Worm (Caenorhabditis elegans) whole organism, mixed stage, embryonic: Measurements from ENCODE around the gene Y54G2A.40.
A peak's percentile ranks its signal among the peaks of the same experiment; 100 is the strongest.

Experiments used
- bed-3 ChIP-seq: fragments of 200-800 bp; sonication (Bioruptor generic); optimal IDR thresholded peaks from 3 replicates; lab custom pipeline; 2018; ENCODE audit warnings: mild to moderate bottlenecking, missing genetic modification characterization, moderate library complexity, missing compliant biosample characterization
- blmp-1 ChIP-seq: fragments of 150-350 bp; optimal IDR thresholded peaks from 2 replicates; lab custom pipeline; 2014; ENCODE audit warnings: missing biosample characterization, missing genetic modification characterization
- ceh-39 ChIP-seq: fragments of 150-350 bp; optimal IDR thresholded peaks from 2 replicates; lab custom pipeline; 2014; ENCODE audit warnings: missing biosample characterization, missing genetic modification characterization
- ceh-43 ChIP-seq: fragments of 200-800 bp; sonication (Bioruptor generic); optimal IDR thresholded peaks from 2 replicates; lab custom pipeline; 2018; ENCODE audit warnings: mild to moderate bottlenecking, missing genetic modification characterization, moderate library complexity, missing compliant biosample characterization
- ceh-83 ChIP-seq: fragments of 200-800 bp; sonication (Bioruptor generic); optimal IDR thresholded peaks from 2 replicates; lab custom pipeline; 2018; ENCODE audit warnings: mild to moderate bottlenecking, missing genetic modification characterization, missing compliant biosample characterization
- ces-1 ChIP-seq: fragments of 150-350 bp; optimal IDR thresholded peaks from 2 replicates; lab custom pipeline; 2014; ENCODE audit warnings: missing biosample characterization, missing genetic modification reagents, missing genetic modification characterization
- cnd-1 ChIP-seq: fragments of 200-800 bp; sonication (Bioruptor generic); optimal IDR thresholded peaks from 2 replicates; lab custom pipeline; 2018; ENCODE audit warnings: mild to moderate bottlenecking, missing genetic modification characterization, missing compliant biosample characterization
- drap-1 ChIP-seq: fragments of 200-800 bp; sonication (Bioruptor generic); optimal IDR thresholded peaks from 3 replicates; lab custom pipeline; 2018; ENCODE audit warnings: mild to moderate bottlenecking, missing genetic modification characterization, missing compliant biosample characterization
- elt-1 ChIP-seq: sonication (generic microtip); optimal IDR thresholded peaks from 2 replicates; lab custom pipeline; 2017; ENCODE audit warnings: missing genetic modification characterization, mild to moderate bottlenecking, missing compliant biosample characterization, antibody characterized with exemption, moderate library complexity, borderline replicate concordance; ENCODE audit not compliant: insufficient read depth
- elt-3 ChIP-seq: fragments of 150-350 bp; optimal IDR thresholded peaks from 2 replicates; lab custom pipeline; 2014; ENCODE audit warnings: missing biosample characterization, missing genetic modification characterization
- ham-2 ChIP-seq: fragments of 200-800 bp; sonication (Bioruptor generic); optimal IDR thresholded peaks from 2 replicates; lab custom pipeline; 2018; ENCODE audit warnings: mild to moderate bottlenecking, missing genetic modification characterization, missing compliant biosample characterization
- hlh-1 ChIP-seq: fragments of 150-350 bp; optimal IDR thresholded peaks from 2 replicates; lab custom pipeline; 2014; ENCODE audit warnings: missing biosample characterization, missing genetic modification reagents, missing genetic modification characterization
- lin-13 ChIP-seq: fragments of 150-350 bp; optimal IDR thresholded peaks from 2 replicates; lab custom pipeline; 2014; ENCODE audit warnings: missing biosample characterization, missing genetic modification characterization
- lin-32 ChIP-seq: fragments of 200-800 bp; sonication (Bioruptor generic); optimal IDR thresholded peaks from 2 replicates; lab custom pipeline; 2018; ENCODE audit warnings: mild to moderate bottlenecking, missing genetic modification characterization, missing compliant biosample characterization
- lsy-2 ChIP-seq: fragments of 150-350 bp; optimal IDR thresholded peaks from 2 replicates; lab custom pipeline; 2014; ENCODE audit warnings: missing biosample characterization, missing genetic modification characterization
- mab-5 ChIP-seq: fragments of 150-350 bp; optimal IDR thresholded peaks from 2 replicates; lab custom pipeline; 2014; ENCODE audit warnings: missing biosample characterization, missing genetic modification characterization
- mep-1 ChIP-seq: fragments of 150-350 bp; optimal IDR thresholded peaks from 2 replicates; lab custom pipeline; 2017; ENCODE audit warnings: missing biosample characterization, missing genetic modification reagents, missing genetic modification characterization, inconsistent platforms
- mls-2 ChIP-seq: sonication (generic microtip); optimal IDR thresholded peaks from 2 replicates; lab custom pipeline; 2016; ENCODE audit warnings: mild to moderate bottlenecking, missing genetic modification characterization, moderate library complexity, missing compliant biosample characterization
- nhr-12 ChIP-seq: fragments of 150-350 bp; optimal IDR thresholded peaks from 2 replicates; lab custom pipeline; 2014; ENCODE audit warnings: missing biosample characterization, missing genetic modification characterization
- nhr-28 ChIP-seq: fragments of 150-350 bp; optimal IDR thresholded peaks from 2 replicates; lab custom pipeline; 2014; ENCODE audit warnings: missing biosample characterization, missing genetic modification characterization
- nhr-76 ChIP-seq: sonication (generic microtip); optimal IDR thresholded peaks from 2 replicates; lab custom pipeline; 2017; ENCODE audit warnings: missing biosample characterization, missing genetic modification characterization
- pha-4 ChIP-seq: fragments of 150-350 bp; optimal IDR thresholded peaks from 2 replicates; lab custom pipeline; 2018; ENCODE audit warnings: missing biosample characterization, missing genetic modification reagents, missing genetic modification characterization
- sem-2 ChIP-seq: fragments of 200-800 bp; sonication (Bioruptor generic); optimal IDR thresholded peaks from 2 replicates; lab custom pipeline; 2018; ENCODE audit warnings: mild to moderate bottlenecking, missing genetic modification characterization, missing compliant biosample characterization
- snpc-4 ChIP-seq: fragments of 150-350 bp; optimal IDR thresholded peaks from 2 replicates; lab custom pipeline; 2014; ENCODE audit warnings: missing biosample characterization, missing genetic modification characterization
- tbx-8 ChIP-seq: fragments of 200-800 bp; sonication (Bioruptor generic); optimal IDR thresholded peaks from 2 replicates; lab custom pipeline; 2018; ENCODE audit warnings: mild to moderate bottlenecking, missing genetic modification characterization, moderate library complexity, missing compliant biosample characterization
- unc-120 ChIP-seq: sonication (generic microtip); optimal IDR thresholded peaks from 2 replicates; lab custom pipeline; 2017; ENCODE audit warnings: missing genetic modification characterization, missing compliant biosample characterization; ENCODE audit not compliant: poor library complexity, severe bottlenecking
- unc-39 ChIP-seq: fragments of 150-350 bp; optimal IDR thresholded peaks from 2 replicates; lab custom pipeline; 2014; ENCODE audit warnings: missing biosample characterization, missing genetic modification characterization
- unc-62 ChIP-seq: fragments of 150-350 bp; optimal IDR thresholded peaks from 2 replicates; lab custom pipeline; 2014; ENCODE audit warnings: missing biosample characterization, missing genetic modification reagents, missing genetic modification characterization
- zip-8 ChIP-seq: fragments of 150-350 bp; optimal IDR thresholded peaks from 2 replicates; lab custom pipeline; 2014; ENCODE audit warnings: missing biosample characterization, missing genetic modification characterization
- ztf-11 ChIP-seq: fragments of 150-350 bp; optimal IDR thresholded peaks from 2 replicates; lab custom pipeline; 2014; ENCODE audit warnings: missing biosample characterization, missing genetic modification characterization

Y54G2A.40 gene

ce11 chrIV:2825460-2826103, 20.7 kb upstream of the Y54G2A.40 start:
- TF ChIP-seq unc-120, result no peak
- no peak for TF ChIP-seq tbx-8 (GFP tag; lab: Kevin White, UChicago)
- TF ChIP-seq ceh-83, result peak; percentile 3
- TF ChIP-seq lsy-2 (tag; lab: Kevin White, UChicago), result no peak
- no peak for TF ChIP-seq mls-2 (tag; lab: Kevin White, UChicago)
- TF ChIP-seq nhr-12, result no peak
- no peak for TF ChIP-seq mab-5 (tag; lab: Kevin White, UChicago)
- TF ChIP-seq snpc-4 (tag; lab: Kevin White, UChicago), result no peak
- TF ChIP-seq unc-39 (tag; lab: Kevin White, UChicago), result no peak

- TF ChIP-seq mls-2 (tag; lab: Kevin White, UChicago) (no peak), nhr-76 (tag; lab: Kevin White, UChicago) (no peak), unc-39 (tag; lab: Kevin White, UChicago) (no peak), unc-120 (no peak), bed-3 (no peak), nhr-28 (tag; lab: Kevin White, UChicago) (no peak), cnd-1 (tag; lab: Kevin White, UChicago) (no peak), blmp-1 (tag; lab: Kevin White, UChicago) (no peak), unc-62 (GFP tag; lab: Kevin White, UChicago) (no peak), elt-1 (tag; lab: Kevin White, UChicago) (no peak), mep-1 (tag; lab: Kevin White, UChicago) (no peak), lin-32 (GFP tag; lab: Kevin White, UChicago) (no peak), ceh-39 (no peak), ztf-11 (no peak), lin-13 (tag; lab: Kevin White, UChicago) (no peak), elt-3 (tag; lab: Kevin White, UChicago) (no peak), lsy-2 (tag; lab: Kevin White, UChicago) (no peak), sem-2 (GFP tag; lab: Kevin White, UChicago) (no peak), drap-1 (GFP tag; lab: Kevin White, UChicago) (no peak)
Measured at ce11 chrIV:2826335-2826734, 19.9 kb upstream of the Y54G2A.40 start.

- no peak for TF ChIP-seq hlh-1 (tag; lab: Kevin White, UChicago)
- TF ChIP-seq lin-32 (GFP tag; lab: Kevin White, UChicago), result no peak
- no peak for TF ChIP-seq zip-8
- no peak for TF ChIP-seq nhr-76 (tag; lab: Kevin White, UChicago)
- TF ChIP-seq ceh-39, result no peak
- TF ChIP-seq sem-2 (GFP tag; lab: Kevin White, UChicago), result no peak
- TF ChIP-seq cnd-1 (tag; lab: Kevin White, UChicago), result no peak
- no peak for TF ChIP-seq mls-2 (tag; lab: Kevin White, UChicago)
- no peak for TF ChIP-seq drap-1 (GFP tag; lab: Kevin White, UChicago)
- TF ChIP-seq pha-4 (tag; lab: Kevin White, UChicago), result no peak
- TF ChIP-seq unc-39 (tag; lab: Kevin White, UChicago), result no peak
- no peak for TF ChIP-seq ceh-43 (GFP tag; lab: Kevin White, UChicago)
- TF ChIP-seq ham-2, result no peak
- no peak for TF ChIP-seq mab-5 (tag; lab: Kevin White, UChicago)
- TF ChIP-seq elt-3 (tag; lab: Kevin White, UChicago), result no peak
- no peak for TF ChIP-seq ces-1 (GFP tag; lab: Kevin White, UChicago)
- TF ChIP-seq, all 35 proteins: peak for 0
Measured at ce11 chrIV:2832587-2832986, 13.7 kb upstream of the Y54G2A.40 start, which contains the start of the genes Y54G2A.48 and pudl-1. TSS of gene Y54G2A.48 (minus strand) at chrIV:2832687. TSS of gene pudl-1 (plus strand) at chrIV:2832906.

ce11 chrIV:2834516-2834915, 11.8 kb upstream of the Y54G2A.40 start, which contains the start of gene pudl-2:
TSS of gene pudl-2 (plus strand) at chrIV:2834816.
- TF ChIP-seq sem-2 (GFP tag; lab: Kevin White, UChicago), result no peak
- TF ChIP-seq cnd-1 (tag; lab: Kevin White, UChicago), result no peak
- TF ChIP-seq blmp-1 (tag; lab: Kevin White, UChicago), result no peak

- no peak for TF ChIP-seq nhr-12
- TF ChIP-seq blmp-1 (tag; lab: Kevin White, UChicago), result no peak
- TF ChIP-seq ceh-83, result no peak
- TF ChIP-seq sem-2 (GFP tag; lab: Kevin White, UChicago), result no peak
- TF ChIP-seq hlh-1 (tag; lab: Kevin White, UChicago), result no peak
- no peak for TF ChIP-seq cnd-1 (tag; lab: Kevin White, UChicago)
- TF ChIP-seq nhr-76 (tag; lab: Kevin White, UChicago), result no peak
- TF ChIP-seq elt-3 (tag; lab: Kevin White, UChicago), result no peak
- no peak for TF ChIP-seq ham-2
- no peak for TF ChIP-seq drap-1 (GFP tag; lab: Kevin White, UChicago)
- TF ChIP-seq pha-4 (tag; lab: Kevin White, UChicago), result no peak
- no peak for TF ChIP-seq zip-8
- TF ChIP-seq ceh-39, result no peak
- no peak for TF ChIP-seq bed-3
Measured at ce11 chrIV:2835364-2835763, 10.9 kb upstream of the Y54G2A.40 start, which contains the start of gene clec-82. TSS of gene clec-82 (plus strand) at chrIV:2835664.
